Worm (Caenorhabditis elegans): ENCODE data around the gene ung-1.

Gene ung-1

DNA sequence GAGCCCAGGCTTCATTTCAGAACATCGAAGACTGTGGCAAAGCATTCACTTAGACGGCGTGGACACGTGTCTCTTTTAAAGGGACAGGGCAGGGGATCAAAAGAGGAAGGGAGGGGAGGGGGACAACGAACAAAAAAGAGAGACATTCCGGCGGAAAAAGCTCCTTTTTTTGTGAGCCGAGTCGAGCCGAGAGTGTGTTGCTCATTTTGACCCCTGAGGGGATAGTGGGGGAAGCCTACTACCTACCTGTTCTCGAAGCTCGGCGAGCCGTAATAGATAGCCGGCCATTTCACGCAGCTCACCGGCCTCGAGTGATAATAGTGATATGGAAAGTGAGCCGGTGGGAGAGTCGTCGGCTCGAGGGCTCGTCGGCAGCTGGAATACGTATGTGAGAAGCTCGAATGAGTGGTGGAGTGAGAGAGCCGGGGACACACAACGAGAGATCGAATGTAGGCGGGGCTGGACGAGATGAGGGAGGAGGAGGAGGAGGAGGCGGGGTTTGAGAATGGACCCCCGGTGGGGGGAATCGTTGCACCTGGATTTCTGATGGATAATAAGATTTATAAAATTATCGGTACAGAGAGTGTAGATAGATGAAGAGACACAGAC is 37.1 kb downstream of the ung-1 start:
- no peak for TF ChIP-seq unc-62 (GFP tag; optimal IDR thresholded peaks at IDR 0.05)

DNA sequence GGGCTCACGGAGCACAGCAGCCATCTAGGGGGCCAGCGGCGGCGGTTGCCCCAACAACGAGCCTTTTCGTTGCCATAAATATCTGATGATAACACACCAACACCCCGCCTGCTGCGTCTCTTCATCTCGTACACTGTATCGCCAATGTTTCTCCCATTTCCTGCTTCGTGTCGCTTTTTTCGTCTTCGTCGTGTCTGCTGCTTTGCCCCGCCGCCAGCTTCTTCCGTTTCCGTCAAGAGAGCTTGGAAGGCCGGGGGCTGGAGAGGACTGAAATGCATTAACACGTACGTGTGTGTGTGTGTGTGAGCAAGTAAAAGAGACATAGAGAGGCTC is 38.0 kb downstream of the ung-1 start:
- no peak for TF ChIP-seq unc-62 (GFP tag; optimal IDR thresholded peaks at IDR 0.05)

DNA sequence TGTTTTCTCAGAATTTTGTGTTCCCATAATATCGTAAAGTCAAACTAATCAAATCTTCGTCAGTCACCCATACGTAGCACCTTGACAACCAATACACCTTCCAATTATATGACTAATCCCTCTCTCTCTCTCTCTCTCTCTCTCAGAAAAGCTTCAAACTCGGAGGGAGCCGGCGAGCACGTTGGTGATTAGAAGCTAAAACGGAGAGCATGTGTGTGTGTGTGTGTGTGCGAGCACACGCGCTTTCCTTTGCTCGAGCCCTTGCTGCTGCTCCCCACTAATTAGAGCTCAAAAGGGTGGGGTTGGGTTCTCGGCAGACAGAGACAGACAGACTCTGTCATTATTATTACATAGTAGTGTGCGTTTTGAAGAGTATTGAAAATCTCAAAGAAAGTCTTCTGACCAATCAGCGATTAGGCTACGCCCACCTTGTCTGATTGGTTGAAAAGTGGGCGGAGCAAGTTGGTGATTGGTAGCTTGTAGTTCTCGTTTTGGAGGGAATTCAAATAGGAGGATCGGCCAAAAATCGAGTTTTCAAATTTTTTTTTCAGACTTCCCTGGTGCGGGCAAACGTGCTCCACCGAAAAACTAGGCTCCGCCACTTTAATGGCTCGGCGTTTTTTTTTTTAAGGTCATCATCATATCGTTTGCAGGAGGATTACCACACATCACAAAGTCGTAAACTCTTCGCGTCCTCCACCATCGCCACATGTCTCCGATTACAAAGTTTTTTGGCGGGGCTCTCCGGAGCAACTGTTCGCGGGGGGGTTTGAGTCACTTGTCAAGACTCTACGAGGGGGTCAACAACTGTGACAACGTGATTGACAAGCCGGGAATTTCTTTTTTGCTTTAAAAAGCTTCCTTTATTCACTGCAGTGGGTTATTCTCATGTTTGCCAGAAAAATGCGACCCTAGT is 38.6 kb downstream of the ung-1 start:
- TF ChIP-seq unc-62 (GFP tag; optimal IDR thresholded peaks at IDR 0.05) = no peak

- no peak for TF ChIP-seq unc-62 (GFP tag; optimal IDR thresholded peaks at IDR 0.05)
Measured at ce11 chrIII:11933539-11933938, 40.4 kb downstream of the ung-1 start, which contains the start of gene dolk-1. Gene dolk-1 (minus strand): TSS chrIII:11933639.

ce11 chrIII:11931960-11932359 is 41.9 kb downstream of the ung-1 start:
- no peak for TF ChIP-seq unc-62 (GFP tag; optimal IDR thresholded peaks at IDR 0.05)

DNA sequence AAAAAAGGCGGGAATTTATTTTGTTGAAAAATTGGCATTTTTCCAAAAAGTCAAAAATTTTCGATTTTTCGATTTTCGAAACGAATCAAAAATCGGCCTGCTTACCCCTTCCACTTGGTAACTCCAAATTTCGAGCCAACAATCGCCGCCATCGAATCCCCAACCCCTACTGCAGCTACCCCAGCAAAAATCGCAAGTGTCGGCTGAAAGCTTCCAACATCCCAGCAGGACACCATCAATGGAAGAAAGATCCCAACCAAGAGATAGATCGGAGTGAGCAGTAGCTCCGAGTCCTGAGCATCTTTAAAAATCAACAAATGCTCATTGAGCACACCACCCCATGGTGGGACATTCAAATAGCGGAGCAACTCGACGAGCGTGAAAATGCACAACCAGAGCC is 43.0 kb downstream of the ung-1 start:
- TF ChIP-seq unc-62 (GFP tag; optimal IDR thresholded peaks at IDR 0.05) = no peak

- no peak for TF ChIP-seq unc-62 (GFP tag; optimal IDR thresholded peaks at IDR 0.05)
Measured at ce11 chrIII:11923586-11923985, 50.3 kb downstream of the ung-1 start, which contains the start of gene nft-1. Gene nft-1 (plus strand): TSS chrIII:11923886.

- TF ChIP-seq unc-62 (GFP tag; optimal IDR thresholded peaks at IDR 0.05) = no peak
Measured at ce11 chrIII:11921658-11922098, 52.2 kb downstream of the ung-1 start, which contains the start of gene Y56A3A.22. Gene Y56A3A.22 (plus strand): TSS chrIII:11921692.

All from whole organism, dauer.